Fruit fly (Drosophila melanogaster) whole organism, prepupa: ENCODE data around the gene CG7728.
A peak's percentile ranks its signal among the peaks of the same experiment; 100 is the strongest.

ENCODE experiments used
- CG10669 ChIP-seq: fragments of 200-800 bp; sonication (Bioruptor generic); optimal IDR thresholded peaks from 3 replicates; lab custom pipeline; 2018; ENCODE audit warnings: missing biosample characterization, mild to moderate bottlenecking, missing genetic modification characterization, moderate library complexity
- CG11294 ChIP-seq: fragments of 200-800 bp; sonication (Bioruptor generic); IDR thresholded peaks from 2 replicates; pipeline ENCODE4 v1.3.6; 2022; ENCODE audit warnings: missing biosample characterization, missing genetic modification characterization
- CG11762 ChIP-seq: fragments of 200-800 bp; sonication (Bioruptor generic); optimal IDR thresholded peaks from 3 replicates; lab custom pipeline; 2016; ENCODE audit warnings: missing biosample characterization, missing genetic modification characterization; ENCODE audit not compliant: insufficient read depth
- CG11902 ChIP-seq: fragments of 200-800 bp; sonication (Bioruptor generic); optimal IDR thresholded peaks from 3 replicates; lab custom pipeline; 2016; ENCODE audit warnings: missing biosample characterization, missing genetic modification characterization
- CG15336 ChIP-seq: fragments of 200-800 bp; sonication (Bioruptor generic); IDR thresholded peaks from 2 replicates; pipeline ENCODE4 v1.3.6; 2022; ENCODE audit warnings: missing biosample characterization, missing genetic modification characterization
- CG16779 ChIP-seq: fragments of 200-800 bp; sonication (Bioruptor generic); optimal IDR thresholded peaks from 3 replicates; lab custom pipeline; 2017; ENCODE audit warnings: missing biosample characterization, mild to moderate bottlenecking, missing genetic modification characterization
- CG3032 ChIP-seq: fragments of 200-800 bp; optimal IDR thresholded peaks from 2 replicates; lab custom pipeline; 2019; ENCODE audit warnings: missing biosample characterization, mild to moderate bottlenecking, missing genetic modification characterization, moderate library complexity
- CG31627 ChIP-seq: fragments of 200-800 bp; sonication (Bioruptor generic); optimal IDR thresholded peaks from 3 replicates; lab custom pipeline; 2016; ENCODE audit warnings: missing biosample characterization, missing genetic modification characterization
- CG32006 ChIP-seq: fragments of 200-800 bp; sonication (Bioruptor generic); optimal IDR thresholded peaks from 3 replicates; lab custom pipeline; 2017; ENCODE audit warnings: missing biosample characterization, mild to moderate bottlenecking, missing genetic modification characterization
- CG3919 ChIP-seq: fragments of 200-800 bp; sonication (Bioruptor generic); optimal IDR thresholded peaks from 3 replicates; lab custom pipeline; 2016; ENCODE audit warnings: missing biosample characterization, missing genetic modification characterization
- CG4318 ChIP-seq: fragments of 200-800 bp; sonication (Bioruptor generic); optimal IDR thresholded peaks from 3 replicates; lab custom pipeline; 2017; ENCODE audit warnings: missing biosample characterization, mild to moderate bottlenecking, missing genetic modification characterization
- CG6276 ChIP-seq: fragments of 200-800 bp; sonication (Bioruptor generic); optimal IDR thresholded peaks from 2 replicates; lab custom pipeline; 2017; ENCODE audit warnings: missing biosample characterization, mild to moderate bottlenecking, missing genetic modification characterization
- CG6792 ChIP-seq: fragments of 200-800 bp; sonication (Bioruptor generic); optimal IDR thresholded peaks from 3 replicates; lab custom pipeline; 2016; ENCODE audit warnings: missing biosample characterization, missing genetic modification characterization
- CG6808 ChIP-seq: fragments of 200-800 bp; sonication (Bioruptor generic); optimal IDR thresholded peaks from 3 replicates; lab custom pipeline; 2017; ENCODE audit warnings: missing biosample characterization, missing genetic modification characterization, mild to moderate bottlenecking, moderate library complexity, missing genetic modification reagents
- CG6854 ChIP-seq: fragments of 200-800 bp; sonication (Bioruptor generic); optimal IDR thresholded peaks from 2 replicates; lab custom pipeline; 2017; ENCODE audit warnings: missing biosample characterization, mild to moderate bottlenecking, missing genetic modification characterization
- CG8119 ChIP-seq: fragments of 200-800 bp; sonication (Bioruptor generic); IDR thresholded peaks from 3 replicates; pipeline ENCODE4 v1.3.6; 2022; ENCODE audit warnings: missing biosample characterization, missing genetic modification characterization
- CG9139 ChIP-seq: fragments of 200-800 bp; sonication (Bioruptor generic); optimal IDR thresholded peaks from 3 replicates; lab custom pipeline; 2017; ENCODE audit warnings: missing biosample characterization, mild to moderate bottlenecking, missing genetic modification characterization
- Eip75B ChIP-seq: fragments of 200-800 bp; sonication (Bioruptor generic); optimal IDR thresholded peaks from 3 replicates; lab custom pipeline; 2016; ENCODE audit warnings: missing biosample characterization, missing genetic modification characterization
- Eip78C ChIP-seq: fragments of 200-800 bp; sonication (Bioruptor generic); peaks from one replicate; lab custom pipeline; 2016; ENCODE audit warnings: missing biosample characterization, missing genetic modification characterization
- Ets21C ChIP-seq: fragments of 200-800 bp; sonication (Bioruptor generic); optimal IDR thresholded peaks from 3 replicates; lab custom pipeline; 2016; ENCODE audit warnings: missing biosample characterization, missing genetic modification characterization
- Hr38 ChIP-seq: sonication (Bioruptor generic); optimal IDR thresholded peaks from 2 replicates; lab custom pipeline; 2016; ENCODE audit warnings: missing biosample characterization, missing genetic modification characterization
- Hr4 ChIP-seq: fragments of 200-800 bp; sonication (Bioruptor generic); optimal IDR thresholded peaks from 3 replicates; lab custom pipeline; 2016; ENCODE audit warnings: missing biosample characterization, missing genetic modification characterization
- Lpt ChIP-seq: fragments of 200-800 bp; sonication (Bioruptor generic); optimal IDR thresholded peaks from 3 replicates; lab custom pipeline; 2016; ENCODE audit warnings: missing biosample characterization, missing genetic modification characterization
- Met ChIP-seq: fragments of 200-800 bp; sonication (Bioruptor generic); optimal IDR thresholded peaks from 3 replicates; lab custom pipeline; 2016; ENCODE audit warnings: missing biosample characterization, missing genetic modification characterization
- OdsH ChIP-seq: fragments of 200-800 bp; sonication (Bioruptor generic); optimal IDR thresholded peaks from 3 replicates; lab custom pipeline; 2016; ENCODE audit warnings: missing biosample characterization, missing genetic modification characterization
- Smox ChIP-seq: fragments of 200-800 bp; sonication (Bioruptor generic); optimal IDR thresholded peaks from 3 replicates; lab custom pipeline; 2016; ENCODE audit warnings: missing biosample characterization, missing genetic modification characterization
- acj6 ChIP-seq: fragments of 200-800 bp; sonication (Bioruptor generic); optimal IDR thresholded peaks from 3 replicates; lab custom pipeline; 2016; ENCODE audit warnings: missing biosample characterization, missing genetic modification characterization
- cyc ChIP-seq: fragments of 200-800 bp; sonication (Bioruptor generic); optimal IDR thresholded peaks from 3 replicates; lab custom pipeline; 2016; ENCODE audit warnings: missing biosample characterization, missing genetic modification characterization
- dac ChIP-seq: fragments of 200-800 bp; sonication (Bioruptor generic); optimal IDR thresholded peaks from 2 replicates; lab custom pipeline; 2017; ENCODE audit warnings: missing biosample characterization, mild to moderate bottlenecking, missing genetic modification characterization
- eg ChIP-seq: fragments of 200-800 bp; sonication (Bioruptor generic); IDR thresholded peaks from 3 replicates; pipeline ENCODE4 v1.3.6; 2022; ENCODE audit warnings: missing biosample characterization, missing genetic modification characterization
- esn ChIP-seq: fragments of 200-800 bp; sonication (Bioruptor generic); optimal IDR thresholded peaks from 2 replicates; lab custom pipeline; 2016; ENCODE audit warnings: missing biosample characterization, mild to moderate bottlenecking, missing genetic modification characterization, moderate library complexity
- fd85E ChIP-seq: fragments of 200-800 bp; sonication (Bioruptor generic); optimal IDR thresholded peaks from 3 replicates; lab custom pipeline; 2016; ENCODE audit warnings: missing biosample characterization, missing genetic modification characterization
- lz ChIP-seq: fragments of 200-800 bp; sonication (Bioruptor generic); optimal IDR thresholded peaks from 3 replicates; lab custom pipeline; 2016; ENCODE audit warnings: missing biosample characterization, missing genetic modification characterization
- net ChIP-seq: fragments of 200-800 bp; sonication (Bioruptor generic); optimal IDR thresholded peaks from 3 replicates; lab custom pipeline; 2016; ENCODE audit warnings: missing biosample characterization, missing genetic modification characterization
- pdm3 ChIP-seq: fragments of 200-800 bp; sonication (Bioruptor generic); optimal IDR thresholded peaks from 3 replicates; lab custom pipeline; 2016; ENCODE audit warnings: missing biosample characterization, missing genetic modification characterization
- salr ChIP-seq, 2 experiments: fragments of 200-800 bp; sonication (Bioruptor generic); optimal IDR thresholded peaks; 3 replicates each; lab custom pipeline; 2016 to 2018; ENCODE audit warnings: missing biosample characterization in 2 of 2, missing genetic modification characterization in 2 of 2, mild to moderate bottlenecking in 1 of 2
- spab ChIP-seq: fragments of 200-800 bp; sonication (Bioruptor generic); optimal IDR thresholded peaks from 2 replicates; lab custom pipeline; 2017; ENCODE audit warnings: missing biosample characterization, mild to moderate bottlenecking, missing genetic modification characterization, missing genetic modification reagents
- ss ChIP-seq, 2 experiments: fragments of 200-800 bp; sonication (Bioruptor generic); optimal IDR thresholded peaks; 2 replicates in 1 of 2; 3 replicates in 1 of 2; lab custom pipeline; 2017 to 2018; ENCODE audit warnings: mild to moderate bottlenecking in 2 of 2, missing biosample characterization in 2 of 2, missing genetic modification characterization in 2 of 2, moderate library complexity in 1 of 2
- svp ChIP-seq: fragments of 200-800 bp; sonication (Bioruptor generic); peaks from one replicate; lab custom pipeline; 2016; ENCODE audit warnings: missing biosample characterization, missing genetic modification characterization

The CG7728 gene

dm6 chr3L:16986062-16987013 lies 30.0 kb upstream of the CG7728 start (continued):
- TF ChIP-seq cyc (GFP tag; lab: Kevin White, UChicago) (peak; percentile 64), Smox (GFP tag; lab: Kevin White, UChicago) (peak; percentile 81), CG4318 (peak; percentile 86), CG9139 (peak; percentile 46), Lpt (GFP tag; lab: Kevin White, UChicago) (peak; percentile 64), CG15336 (GFP tag; lab: Robert Waterston, UW) (peak; percentile 60), esn (peak; percentile 88), Eip75B (GFP tag; lab: Kevin White, UChicago) (peak; percentile 84), spab (GFP tag; lab: Kevin White, UChicago) (peak; percentile 83), CG31627 (GFP tag; lab: Kevin White, UChicago) (peak; percentile 70), Hr4 (peak; percentile 84), svp (GFP tag; lab: Kevin White, UChicago) (peak; percentile 93), CG8119 (GFP tag; lab: Robert Waterston, UW) (peak; percentile 69; the same call in 2 of the 3 replicates), net (peak; percentile 89), ss (GFP tag; optimal IDR thresholded peaks at IDR 0.05; lab: Kevin White, UChicago) (peak; percentile 63 to 71), lz (GFP tag; lab: Kevin White, UChicago) (peak; percentile 83), Eip78C (peak; percentile 97), CG6854 (peak; percentile 41), Hr38 (GFP tag; lab: Kevin White, UChicago) (no peak), salr (GFP tag; optimal IDR thresholded peaks at IDR 0.05; lab: Kevin White, UChicago) (peak; percentile 51 to 95), CG11294 (GFP tag; lab: Robert Waterston, UW) (peak; percentile 75), CG6792 (GFP tag; lab: Kevin White, UChicago) (peak; percentile 59), Ets21C (GFP tag; lab: Kevin White, UChicago) (peak; percentile 16), dac (GFP tag; lab: Kevin White, UChicago) (peak; percentile 58), Met (GFP tag; lab: Kevin White, UChicago) (peak; percentile 81), CG11762 (peak; percentile 57), CG16779 (tag; lab: Kevin White, UChicago) (peak; percentile 31)

dm6 chr3L:16987347-16987746 lies 29.0 kb upstream of the CG7728 start:
- TF ChIP-seq fd85E (GFP tag; lab: Kevin White, UChicago) (no peak), Eip78C (peak; percentile 76), CG16779 (tag; lab: Kevin White, UChicago) (no peak), ss (GFP tag; optimal IDR thresholded peaks at IDR 0.05; lab: Kevin White, UChicago) (no peak), Hr4 (peak; percentile 58), CG6276 (peak; percentile 41), OdsH (GFP tag; lab: Kevin White, UChicago) (peak; percentile 18), acj6 (GFP tag; lab: Kevin White, UChicago) (peak; percentile 23), CG3919 (GFP tag; lab: Kevin White, UChicago) (peak; percentile 21), CG8119 (GFP tag; lab: Robert Waterston, UW) (peak; percentile 53), CG32006 (GFP tag; lab: Kevin White, UChicago) (peak; percentile 60), CG10669 (GFP tag; lab: Kevin White, UChicago) (peak; percentile 21), eg (GFP tag; lab: Robert Waterston, UW) (peak; percentile 41; the same call in 1 of the 3 replicates), pdm3 (GFP tag; lab: Kevin White, UChicago) (peak; percentile 33), CG15336 (GFP tag; lab: Robert Waterston, UW) (peak; percentile 18; the same call in 1 of the 2 replicates), net (peak; percentile 5), CG11902 (GFP tag; lab: Kevin White, UChicago) (no peak), CG3032 (tag; lab: Kevin White, UChicago) (peak; percentile 13), CG6808 (GFP tag; lab: Kevin White, UChicago) (peak; percentile 2)
